Worm (Caenorhabditis elegans): ENCODE measurements around the gene cwp-2.

Gene cwp-2

DNA sequence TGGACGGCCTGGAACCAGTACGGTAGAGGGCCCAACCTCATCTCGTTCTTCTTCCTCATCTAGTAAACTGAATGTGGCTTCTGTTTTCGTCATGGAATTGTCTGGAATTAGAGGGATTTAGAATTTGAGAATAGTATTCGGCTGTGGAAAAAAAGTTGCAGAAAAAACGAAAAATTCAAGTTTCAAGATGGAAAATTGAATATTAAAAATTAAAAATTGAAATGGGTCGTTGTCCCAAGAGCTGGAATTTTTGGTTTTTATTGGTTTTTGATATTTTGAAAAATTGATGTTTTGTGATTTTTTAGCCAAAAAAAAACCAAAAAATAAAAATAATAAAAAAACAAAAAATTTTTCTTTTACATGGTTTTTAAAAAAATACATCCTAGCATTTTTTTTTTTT lies 36.6 kb downstream of the cwp-2 start, which contains the start of gene R02F11.3 (continued):
- TF ChIP-seq dmd-6 (GFP tag; IDR thresholded peaks at IDR 0.05) (no peak), set-16 (GFP tag; IDR thresholded peaks at IDR 0.05) (no peak), pqm-1 (tag; optimal IDR thresholded peaks at IDR 0.05) (no peak), ama-1 (optimal IDR thresholded peaks at IDR 0.05) (no peak)

DNA sequence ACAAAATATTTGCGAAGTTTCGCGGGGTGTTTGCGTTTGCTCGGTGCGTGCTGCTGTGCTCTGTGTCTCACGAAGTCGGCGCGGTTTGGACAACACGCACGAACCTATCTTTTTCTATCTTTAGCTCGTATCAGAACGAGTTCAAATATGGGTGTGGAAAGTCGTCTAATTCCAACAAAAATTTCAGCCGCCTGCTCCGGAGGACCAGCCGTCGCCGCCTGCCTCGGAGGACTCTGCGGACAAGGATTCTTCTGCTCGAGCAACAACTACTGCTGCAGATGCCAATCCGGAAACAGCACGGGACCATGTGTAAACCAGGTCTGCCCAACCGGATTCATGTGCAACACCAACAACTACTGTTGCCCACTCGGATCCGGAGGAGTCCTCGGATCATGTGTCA lies 40.5 kb downstream of the cwp-2 start:
- no peak for TF ChIP-seq mxl-2 (GFP tag; conservative IDR thresholded peaks at IDR 0.05)
- no peak for TF ChIP-seq egl-27 (tag; optimal IDR thresholded peaks at IDR 0.05)
- no peak for TF ChIP-seq nhr-6 (tag; optimal IDR thresholded peaks at IDR 0.05)
- TF ChIP-seq duxl-1 (tag; optimal IDR thresholded peaks at IDR 0.05; ENCODE audit: poor library complexity): no peak
- peak; percentile 67 for TF ChIP-seq set-16 (GFP tag; IDR thresholded peaks at IDR 0.05)
- no peak for TF ChIP-seq nhr-10 (tag; optimal IDR thresholded peaks at IDR 0.05)
- TF ChIP-seq dmd-8 (GFP tag; IDR thresholded peaks at IDR 0.05): no peak
- TF ChIP-seq ceh-44 (GFP tag; IDR thresholded peaks at IDR 0.05): no peak
- TF ChIP-seq rbr-2 (tag; optimal IDR thresholded peaks at IDR 0.05): no peak
- TF ChIP-seq egl-43 (GFP tag; IDR thresholded peaks at IDR 0.05): peak; percentile 73; the same call in 1 of the 2 replicates
- TF ChIP-seq nhr-28 (tag; optimal IDR thresholded peaks at IDR 0.05): no peak
- TF ChIP-seq zfp-2 (tag; optimal IDR thresholded peaks at IDR 0.05): no peak
- TF ChIP-seq ceh-82 (tag; optimal IDR thresholded peaks at IDR 0.05): no peak
- no peak for TF ChIP-seq nhr-237 (tag; optimal IDR thresholded peaks at IDR 0.05)
- peak; percentile 30; the same call in 1 of the 2 replicates for TF ChIP-seq snpc-1.2 (GFP tag; IDR thresholded peaks at IDR 0.05)
- no peak for TF ChIP-seq snpc-4 (tag; optimal IDR thresholded peaks at IDR 0.05)
- TF ChIP-seq F37D6.2 (tag; optimal IDR thresholded peaks at IDR 0.05): no peak
- TF ChIP-seq mes-2 (tag; optimal IDR thresholded peaks at IDR 0.05; ENCODE audit: poor library complexity, severe bottlenecking): no peak
- TF ChIP-seq mdl-1 (tag; optimal IDR thresholded peaks at IDR 0.05): no peak

DNA sequence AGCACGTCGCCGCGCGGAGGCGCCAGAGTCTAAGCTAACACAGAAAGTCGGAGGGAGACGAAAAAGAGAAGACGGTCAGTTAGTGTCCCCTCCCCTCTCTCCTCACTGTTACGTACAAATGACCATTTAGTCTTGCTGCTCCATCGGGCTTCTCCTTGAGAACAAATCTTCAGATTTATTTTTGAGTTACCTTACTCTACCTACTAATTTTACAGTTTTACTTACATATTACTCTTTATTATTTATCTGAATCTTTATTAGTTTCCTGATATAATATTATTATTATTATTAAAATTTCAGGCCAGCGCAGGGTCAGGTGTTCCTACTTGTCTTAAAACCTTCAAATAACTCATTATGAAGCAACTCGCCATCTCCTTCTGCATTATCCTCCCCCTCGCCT lies 41.6 kb downstream of the cwp-2 start, which contains the start of gene R02F11.1:
R02F11.1 (plus strand) TSS at position 301 of the 400 bp plus-strand sequence.
- TF ChIP-seq nhr-42 (GFP tag; IDR thresholded peaks at IDR 0.05): no peak
- 0 out of 2 replicates have a peak, but pooled peaks have one; percentile 11 for TF ChIP-seq set-16 (GFP tag; IDR thresholded peaks at IDR 0.05)
- no peak for TF ChIP-seq snpc-1.2 (GFP tag; IDR thresholded peaks at IDR 0.05)

DNA sequence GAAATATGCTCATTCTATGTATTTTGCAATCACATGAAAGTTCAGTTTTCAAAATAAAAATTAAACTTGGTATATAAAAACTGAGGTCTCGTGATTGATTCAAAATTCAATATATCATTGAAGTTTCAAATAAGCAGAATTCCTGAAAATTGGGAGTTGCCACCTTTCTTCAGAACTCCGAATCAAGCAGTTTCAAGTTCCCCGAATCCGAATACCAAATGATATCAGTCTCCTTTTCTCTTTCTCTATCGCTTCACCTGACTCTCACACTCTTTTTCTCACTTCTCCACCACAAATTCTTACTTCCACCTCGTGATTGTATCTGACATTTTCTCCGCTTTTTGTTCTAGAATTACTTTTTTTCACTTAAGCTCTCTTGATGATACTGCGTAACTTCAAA lies 48.1 kb downstream of the cwp-2 start, which contains the start of gene R02F11.2:
R02F11.2 (plus strand) TSS at position 292 of the 400 bp plus-strand sequence.
- TF ChIP-seq nhr-11 (tag; optimal IDR thresholded peaks at IDR 0.05) (peak; percentile 60), fkh-10 (GFP tag; optimal IDR thresholded peaks at IDR 0.05) (no peak), hmg-1.1 (GFP tag; IDR thresholded peaks at IDR 0.05) (no peak)
